Worm (Caenorhabditis elegans): Measurements from ENCODE around the gene F12A10.8.

ce11 chrII:5512473-5513097 lies 11.7 kb upstream of the F12A10.8 start:
- no peak for TF ChIP-seq unc-62 (GFP tag; optimal IDR thresholded peaks at IDR 0.05)
- TF ChIP-seq ceh-8 (GFP tag; optimal IDR thresholded peaks at IDR 0.05), result no peak
- no peak for TF ChIP-seq nhr-237 (tag; optimal IDR thresholded peaks at IDR 0.05)
- no peak for TF ChIP-seq alr-1 (tag; optimal IDR thresholded peaks at IDR 0.05; ENCODE audit: borderline replicate concordance)
